Worm (Caenorhabditis elegans) whole organism, late embryonic: ENCODE measurements around the gene T25D1.3.

Experiments used
- C08G9.2 ChIP-seq: sonication (generic microtip); optimal IDR thresholded peaks from 2 replicates; lab custom pipeline; 2016; ENCODE audit warnings: mild to moderate bottlenecking, missing genetic modification characterization, moderate library complexity, missing compliant biosample characterization
- F13H6.1 ChIP-seq: sonication (generic microtip); optimal IDR thresholded peaks from 2 replicates; lab custom pipeline; 2016; ENCODE audit warnings: missing genetic modification characterization, missing compliant biosample characterization
- K02D7.2 ChIP-seq: sonication (generic microtip); optimal IDR thresholded peaks from 2 replicates; lab custom pipeline; 2017; ENCODE audit warnings: mild to moderate bottlenecking, missing genetic modification characterization, missing compliant biosample characterization
- T23F11.4 ChIP-seq: fragments of 200-800 bp; sonication (Bioruptor generic); optimal IDR thresholded peaks from 2 replicates; lab custom pipeline; 2018; ENCODE audit warnings: mild to moderate bottlenecking, missing genetic modification characterization, missing compliant biosample characterization
- ahr-1 ChIP-seq: sonication (generic microtip); optimal IDR thresholded peaks from 2 replicates; lab custom pipeline; 2016; ENCODE audit warnings: missing genetic modification characterization, missing compliant biosample characterization
- ama-1 ChIP-seq: fragments of 150-350 bp; optimal IDR thresholded peaks from 2 replicates; lab custom pipeline; 2014
- ceh-18 ChIP-seq: sonication (generic microtip); optimal IDR thresholded peaks from 2 replicates; lab custom pipeline; 2016; ENCODE audit warnings: missing genetic modification characterization, missing compliant biosample characterization
- ceh-19 ChIP-seq: fragments of 200-800 bp; sonication (Bioruptor generic); optimal IDR thresholded peaks from 2 replicates; lab custom pipeline; 2018; ENCODE audit warnings: mild to moderate bottlenecking, missing genetic modification characterization, missing compliant biosample characterization
- ceh-22 ChIP-seq: sonication (generic microtip); optimal IDR thresholded peaks from 2 replicates; lab custom pipeline; 2017; ENCODE audit warnings: missing biosample characterization, missing genetic modification characterization
- ceh-24 ChIP-seq: sonication (generic microtip); optimal IDR thresholded peaks from 2 replicates; lab custom pipeline; 2016; ENCODE audit warnings: mild to moderate bottlenecking, missing genetic modification characterization, missing compliant biosample characterization
- ceh-30 ChIP-seq: fragments of 150-350 bp; optimal IDR thresholded peaks from 2 replicates; lab custom pipeline; 2014; ENCODE audit warnings: missing biosample characterization, missing genetic modification characterization
- ceh-34 ChIP-seq: sonication (generic microtip); optimal IDR thresholded peaks from 2 replicates; lab custom pipeline; 2016; ENCODE audit warnings: mild to moderate bottlenecking, missing genetic modification characterization, missing compliant biosample characterization
- ceh-48 ChIP-seq: sonication (generic microtip); optimal IDR thresholded peaks from 2 replicates; lab custom pipeline; 2016; ENCODE audit warnings: missing genetic modification characterization, inconsistent platforms, missing compliant biosample characterization
- ceh-9 ChIP-seq: sonication (generic microtip); optimal IDR thresholded peaks from 2 replicates; lab custom pipeline; 2016; ENCODE audit warnings: mild to moderate bottlenecking, missing genetic modification characterization, inconsistent platforms, missing compliant biosample characterization
- elt-2 ChIP-seq: sonication (generic microtip); optimal IDR thresholded peaks from 2 replicates; lab custom pipeline; 2016; ENCODE audit warnings: missing genetic modification reagents, missing genetic modification characterization, missing compliant biosample characterization
- elt-4 ChIP-seq: sonication (generic microtip); optimal IDR thresholded peaks from 2 replicates; lab custom pipeline; 2016; ENCODE audit warnings: missing genetic modification characterization, missing compliant biosample characterization
- eyg-1 ChIP-seq: sonication (generic microtip); optimal IDR thresholded peaks from 2 replicates; lab custom pipeline; 2016; ENCODE audit warnings: missing genotype, missing genetic modification characterization, missing compliant biosample characterization
- fax-1 ChIP-seq: sonication (generic microtip); optimal IDR thresholded peaks from 2 replicates; lab custom pipeline; 2016; ENCODE audit warnings: missing genotype, missing genetic modification characterization, missing compliant biosample characterization
- fkh-10 ChIP-seq: fragments of 150-350 bp; optimal IDR thresholded peaks from 2 replicates; lab custom pipeline; 2014; ENCODE audit warnings: missing biosample characterization, missing genetic modification reagents, missing genetic modification characterization
- fkh-6 ChIP-seq: sonication (generic microtip); optimal IDR thresholded peaks from 2 replicates; lab custom pipeline; 2016; ENCODE audit warnings: missing genetic modification characterization, missing compliant biosample characterization
- hlh-30 ChIP-seq: sonication (generic microtip); optimal IDR thresholded peaks from 2 replicates; lab custom pipeline; 2017; ENCODE audit warnings: antibody characterized with exemption, missing genetic modification characterization, missing compliant biosample characterization; ENCODE audit not compliant: insufficient read depth
- hlh-8 ChIP-seq: sonication (generic microtip); optimal IDR thresholded peaks from 2 replicates; lab custom pipeline; 2016; ENCODE audit warnings: missing genotype, missing genetic modification characterization, missing compliant biosample characterization
- lin-11 ChIP-seq: fragments of 200-800 bp; sonication (Bioruptor generic); optimal IDR thresholded peaks from 2 replicates; lab custom pipeline; 2018; ENCODE audit warnings: mild to moderate bottlenecking, missing genetic modification characterization, missing compliant biosample characterization
- madf-2 ChIP-seq: sonication (generic microtip); optimal IDR thresholded peaks from 2 replicates; lab custom pipeline; 2017; ENCODE audit warnings: missing genetic modification characterization, missing compliant biosample characterization
- nfya-1 ChIP-seq: sonication (generic microtip); optimal IDR thresholded peaks from 2 replicates; lab custom pipeline; 2017; ENCODE audit warnings: missing genetic modification characterization, mild to moderate bottlenecking, missing compliant biosample characterization, antibody characterized with exemption, moderate library complexity
- nhr-232 ChIP-seq: sonication (generic microtip); optimal IDR thresholded peaks from 2 replicates; lab custom pipeline; 2016; ENCODE audit warnings: missing genetic modification characterization, missing compliant biosample characterization
- odd-2 ChIP-seq: sonication (generic microtip); optimal IDR thresholded peaks from 2 replicates; lab custom pipeline; 2017; ENCODE audit warnings: antibody characterized with exemption, mild to moderate bottlenecking, missing genetic modification characterization, missing compliant biosample characterization
- pag-3 ChIP-seq: sonication (generic microtip); optimal IDR thresholded peaks from 2 replicates; lab custom pipeline; 2016; ENCODE audit warnings: missing compliant biosample characterization, missing genetic modification characterization, borderline replicate concordance
- pat-9 ChIP-seq: fragments of 200-800 bp; sonication (Bioruptor generic); optimal IDR thresholded peaks from 2 replicates; lab custom pipeline; 2018; ENCODE audit warnings: mild to moderate bottlenecking, missing genetic modification characterization, moderate library complexity, missing compliant biosample characterization
- pax-1 ChIP-seq: fragments of 150-350 bp; optimal IDR thresholded peaks from 2 replicates; lab custom pipeline; 2014; ENCODE audit warnings: missing biosample characterization, missing genetic modification characterization
- pha-2 ChIP-seq: sonication (generic microtip); optimal IDR thresholded peaks from 2 replicates; lab custom pipeline; 2017; ENCODE audit warnings: mild to moderate bottlenecking, missing genetic modification characterization, missing compliant biosample characterization
- pha-4 ChIP-seq: fragments of 150-350 bp; optimal IDR thresholded peaks from 2 replicates; lab custom pipeline; 2018; ENCODE audit warnings: missing biosample characterization, missing genetic modification reagents, missing genetic modification characterization
- pqm-1 ChIP-seq: sonication (generic microtip); optimal IDR thresholded peaks from 2 replicates; lab custom pipeline; 2016; ENCODE audit warnings: missing genetic modification characterization, missing compliant biosample characterization
- pros-1 ChIP-seq: fragments of 150-350 bp; optimal IDR thresholded peaks from 2 replicates; lab custom pipeline; 2014; ENCODE audit warnings: missing biosample characterization, missing genetic modification reagents, missing genetic modification characterization
- ref-2 ChIP-seq: sonication (generic microtip); optimal IDR thresholded peaks from 2 replicates; lab custom pipeline; 2016; ENCODE audit warnings: missing genetic modification characterization, missing compliant biosample characterization
- rnt-1 ChIP-seq: sonication (generic microtip); optimal IDR thresholded peaks from 2 replicates; lab custom pipeline; 2016; ENCODE audit warnings: missing genetic modification characterization, missing compliant biosample characterization
- sdc-2 ChIP-seq: sonication (generic microtip); optimal IDR thresholded peaks from 2 replicates; lab custom pipeline; 2016; ENCODE audit warnings: missing genotype, missing genetic modification characterization, missing compliant biosample characterization
- sox-2 ChIP-seq: fragments of 200-800 bp; sonication (Bioruptor generic); IDR thresholded peaks from 2 replicates; pipeline ENCODE4 v1.3.6; 2022; ENCODE audit warnings: missing genetic modification reagents, missing genetic modification characterization, missing compliant biosample characterization
- tbx-2 ChIP-seq: sonication (generic microtip); optimal IDR thresholded peaks from 2 replicates; lab custom pipeline; 2016; ENCODE audit warnings: missing genetic modification characterization, missing compliant biosample characterization
- unc-3 ChIP-seq, 2 experiments: fragments of 200-800 bp in 1 of 2; sonication (Bioruptor generic) in 1 of 2; sonication (generic microtip) in 1 of 2; conservative IDR thresholded peaks in 1 of 2; optimal IDR thresholded peaks in 1 of 2; 2 replicates each; pipeline versions ENCODE4 v1.3.6 to Lab custom; 2016 to 2022; ENCODE audit warnings: missing compliant biosample characterization in 2 of 2, missing genetic modification characterization in 2 of 2, missing genetic modification reagents in 1 of 2
- unc-42 ChIP-seq: sonication (generic microtip); optimal IDR thresholded peaks from 2 replicates; lab custom pipeline; 2016; ENCODE audit warnings: missing genotype, missing genetic modification characterization, missing compliant biosample characterization
- unc-55 ChIP-seq: sonication (generic microtip); optimal IDR thresholded peaks from 2 replicates; lab custom pipeline; 2017; ENCODE audit warnings: missing biosample characterization, missing genetic modification reagents, missing genetic modification characterization
- zip-5 ChIP-seq: sonication (generic microtip); optimal IDR thresholded peaks from 2 replicates; lab custom pipeline; 2016; ENCODE audit warnings: missing genetic modification characterization, missing compliant biosample characterization

The T25D1.3 gene

DNA sequence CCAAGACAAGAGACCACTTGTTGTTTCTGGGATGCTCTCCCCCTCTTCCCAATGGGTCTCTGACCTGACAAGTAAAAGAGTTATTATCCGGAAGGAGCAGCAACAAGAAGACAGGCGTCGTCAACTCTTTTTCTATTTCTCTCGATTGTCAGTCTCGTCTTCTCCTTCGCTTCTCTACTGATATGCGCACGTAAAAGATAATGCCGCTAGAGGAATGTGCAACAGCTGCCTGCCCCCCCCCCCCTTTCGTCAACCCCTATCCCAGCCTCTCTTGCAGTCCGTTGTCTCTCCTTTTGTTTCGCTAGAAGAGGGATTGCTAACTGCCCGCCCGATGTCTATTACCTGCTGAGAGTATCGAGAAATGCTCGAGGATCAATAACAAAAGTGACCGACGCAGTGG lies 20.2 kb downstream of the T25D1.3 start:
- TF ChIP-seq ceh-22 (tag; lab: Kevin White, UChicago) (no peak), T23F11.4 (GFP tag; lab: Kevin White, UChicago) (no peak), lin-11 (tag; lab: Kevin White, UChicago) (no peak), ceh-34 (tag; lab: Kevin White, UChicago) (peak; percentile 28), pat-9 (tag; lab: Kevin White, UChicago) (peak; percentile 60), ahr-1 (no peak), ref-2 (tag; lab: Kevin White, UChicago) (no peak), pha-4 (tag; lab: Kevin White, UChicago) (no peak), sox-2 (GFP tag; lab: Robert Waterston, UW) (no peak), unc-55 (GFP tag; lab: Kevin White, UChicago) (peak; percentile 52), pha-2 (tag; lab: Kevin White, UChicago) (no peak), rnt-1 (tag; lab: Kevin White, UChicago) (no peak), F13H6.1 (no peak), C08G9.2 (tag; lab: Kevin White, UChicago) (no peak), ceh-18 (tag; lab: Kevin White, UChicago) (peak; percentile 60), fkh-10 (GFP tag; lab: Kevin White, UChicago) (no peak)

DNA sequence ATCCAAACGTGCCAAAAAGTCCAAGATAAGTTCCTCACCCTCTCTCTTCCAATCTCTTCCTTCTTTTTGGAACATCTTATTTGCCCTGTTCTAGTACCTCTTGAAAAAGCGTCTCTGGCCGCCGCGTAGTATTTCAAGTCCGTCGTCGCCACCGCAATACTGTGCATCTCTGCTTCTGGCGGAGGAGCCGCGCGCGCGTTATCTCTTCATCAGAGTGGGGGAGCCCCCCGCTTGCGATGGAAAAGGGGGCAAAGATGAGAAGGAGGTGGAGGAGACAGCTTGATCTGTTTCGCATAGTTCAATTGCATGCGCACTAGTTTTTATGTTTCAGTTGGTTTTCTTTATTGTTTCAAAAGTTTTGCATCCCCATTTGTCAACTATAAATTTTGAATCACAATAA lies 22.4 kb downstream of the T25D1.3 start:
- TF ChIP-seq ceh-19 (GFP tag; lab: Kevin White, UChicago) (no peak), ceh-30 (tag; lab: Kevin White, UChicago) (no peak), ama-1 (no peak), ceh-48 (tag; lab: Kevin White, UChicago) (no peak), tbx-2 (tag; lab: Kevin White, UChicago) (no peak), K02D7.2 (tag; lab: Kevin White, UChicago) (no peak), pat-9 (tag; lab: Kevin White, UChicago) (no peak), elt-2 (tag; lab: Kevin White, UChicago) (no peak), ceh-9 (tag; lab: Kevin White, UChicago) (no peak), nfya-1 (no peak), unc-55 (GFP tag; lab: Kevin White, UChicago) (no peak), elt-4 (tag; lab: Kevin White, UChicago) (no peak), fax-1 (tag; lab: Kevin White, UChicago) (no peak), pag-3 (tag; lab: Kevin White, UChicago) (no peak), ceh-24 (tag; lab: Kevin White, UChicago) (no peak), ceh-22 (tag; lab: Kevin White, UChicago) (no peak), ceh-34 (tag; lab: Kevin White, UChicago) (no peak)

DNA sequence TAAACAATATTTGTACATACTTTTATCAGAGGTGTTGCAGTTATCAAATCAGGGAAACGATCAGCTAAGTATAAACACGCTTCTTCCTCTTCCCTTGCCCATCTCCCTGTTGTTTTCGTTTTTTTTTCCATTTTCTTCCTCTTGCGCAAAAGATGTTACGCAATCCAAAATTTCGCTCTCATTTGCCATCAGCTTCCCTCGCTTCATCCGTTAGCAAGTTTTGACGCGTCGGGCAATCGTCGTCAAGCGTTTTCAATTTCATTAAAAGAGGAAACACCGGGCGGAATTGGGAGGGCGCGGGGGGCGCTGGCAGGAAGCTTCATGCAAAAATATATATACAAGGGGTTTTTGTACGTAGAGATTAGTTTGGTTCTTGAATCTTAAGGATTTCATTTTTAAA lies 24.5 kb downstream of the T25D1.3 start:
- TF ChIP-seq eyg-1 (tag; lab: Kevin White, UChicago) (no peak), odd-2 (no peak), ceh-9 (tag; lab: Kevin White, UChicago) (no peak), pqm-1 (tag; lab: Kevin White, UChicago) (no peak), F13H6.1 (no peak), pros-1 (no peak), ama-1 (no peak)

DNA sequence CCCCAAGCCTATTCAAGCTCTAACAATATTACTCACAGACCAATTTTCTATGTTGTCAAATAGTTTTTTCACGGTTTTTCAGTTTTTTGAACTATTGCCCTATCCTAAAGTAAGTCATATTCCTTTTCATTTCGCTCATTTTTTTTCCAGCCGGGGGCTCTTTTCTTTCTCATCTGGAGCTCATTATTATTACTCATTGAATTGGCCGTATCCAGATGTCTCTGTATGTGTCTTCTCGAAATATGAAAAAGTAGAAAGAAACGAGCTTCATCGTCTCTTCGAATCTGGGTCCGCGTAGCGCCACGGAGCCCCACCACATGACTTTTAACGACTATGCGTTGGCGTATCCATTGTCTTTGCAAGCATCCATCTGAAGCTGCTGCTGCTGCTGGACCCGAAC lies 25.0 kb downstream of the T25D1.3 start:
- TF ChIP-seq nhr-232: no peak
- TF ChIP-seq hlh-8 (tag; lab: Kevin White, UChicago): peak; percentile 29

DNA sequence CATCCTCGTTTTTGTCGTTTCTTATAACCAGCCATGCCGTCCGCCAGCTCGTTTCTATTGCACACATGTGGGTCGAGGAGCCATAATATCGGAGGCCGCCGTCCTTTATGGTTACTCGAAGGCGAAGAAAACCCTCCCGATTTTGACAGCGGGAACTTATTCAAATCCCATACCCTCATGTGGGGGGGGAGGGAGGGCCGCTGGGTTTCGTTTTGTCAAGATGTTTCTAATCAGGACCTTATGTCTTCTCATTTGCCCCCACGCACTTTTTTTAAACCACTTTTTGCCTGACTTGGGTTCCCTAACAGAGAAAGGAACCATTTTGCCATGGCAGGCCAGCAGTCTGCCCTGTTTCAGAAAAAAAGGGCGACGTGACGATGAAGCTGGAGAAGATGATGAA lies 27.1 kb downstream of the T25D1.3 start:
- TF ChIP-seq fkh-6 (tag; lab: Kevin White, UChicago) (no peak), zip-5 (tag; lab: Kevin White, UChicago) (no peak), pat-9 (tag; lab: Kevin White, UChicago) (no peak), nfya-1 (no peak), ceh-19 (GFP tag; lab: Kevin White, UChicago) (no peak), unc-3 (GFP tag; conservative IDR thresholded peaks at IDR 0.05; lab: Robert Waterston, UW) (no peak), unc-3 (tag; optimal IDR thresholded peaks at IDR 0.05; lab: Kevin White, UChicago) (no peak), madf-2 (tag; lab: Kevin White, UChicago) (no peak), pax-1 (tag; lab: Kevin White, UChicago) (no peak), ref-2 (tag; lab: Kevin White, UChicago) (no peak), sdc-2 (tag; lab: Kevin White, UChicago) (no peak), hlh-30 (no peak), fkh-10 (GFP tag; lab: Kevin White, UChicago) (no peak), odd-2 (no peak), nhr-232 (no peak), pha-4 (tag; lab: Kevin White, UChicago) (no peak), pha-2 (tag; lab: Kevin White, UChicago) (no peak), unc-42 (tag; lab: Kevin White, UChicago) (no peak), T23F11.4 (GFP tag; lab: Kevin White, UChicago) (no peak), elt-2 (tag; lab: Kevin White, UChicago) (no peak)
